Fruit fly (Drosophila melanogaster): ENCODE data around the gene CG4461.

The CG4461 gene

DNA sequence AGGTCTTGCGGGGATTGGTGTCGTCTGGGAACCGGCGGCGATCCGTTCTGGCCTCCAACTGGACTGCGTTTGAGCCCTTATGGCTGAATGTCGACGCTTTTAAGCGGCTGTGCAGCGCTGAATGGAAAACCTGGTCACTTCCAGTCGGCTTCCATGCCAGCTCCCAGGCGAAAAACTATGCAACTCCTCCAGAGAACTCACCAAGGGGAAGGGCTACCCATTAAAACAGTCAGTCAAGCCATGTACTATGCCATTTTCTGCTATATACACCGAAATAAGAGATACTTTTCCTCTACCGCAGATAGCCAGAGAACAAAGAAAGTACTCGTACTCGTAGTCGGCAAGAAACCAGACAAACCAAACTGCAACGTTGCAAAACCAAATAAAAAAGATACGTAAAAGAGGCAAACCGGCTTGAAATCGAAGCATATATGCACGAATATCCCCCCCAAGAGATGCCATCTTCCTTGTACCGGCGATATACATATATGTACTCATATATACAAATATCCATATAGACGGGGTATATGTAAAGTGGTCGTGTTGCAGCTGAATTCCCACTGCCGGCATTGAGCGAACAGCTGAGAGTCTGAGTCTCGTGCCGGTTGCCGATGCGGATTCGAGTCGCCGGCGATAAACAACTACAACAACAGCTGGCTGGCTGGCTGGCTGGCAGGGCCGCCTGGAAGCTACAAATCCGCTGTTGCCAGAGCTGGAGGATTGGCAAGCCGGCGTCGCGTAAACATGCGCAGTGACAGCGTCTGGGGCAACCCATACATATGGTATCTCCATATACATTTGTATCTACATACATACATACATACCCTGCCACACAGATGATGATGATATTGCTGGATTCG is 4.5 kb downstream of the CG4461 start, which contains the start of gene Hsp67Ba:
TSS of gene Hsp67Ba (minus strand) at position 51 of the 860 bp plus-strand sequence.
- peak; percentile 80 for TF ChIP-seq CG13204 (GFP tag; optimal IDR thresholded peaks at IDR 0.05)
- TF ChIP-seq CG12605 (GFP tag; IDR thresholded peaks at IDR 0.05) = 0 out of 2 replicates have a peak, but pooled peaks have one; percentile 39
- no peak for TF ChIP-seq D1 (tag; optimal IDR thresholded peaks at IDR 0.05)
- TF ChIP-seq CG4496 (GFP tag; IDR thresholded peaks at IDR 0.05) = 0 out of 3 replicates have a peak, but pooled peaks have one; percentile 41
- TF ChIP-seq Pif1B (GFP tag; optimal IDR thresholded peaks at IDR 0.05) = peak; percentile 11

DNA sequence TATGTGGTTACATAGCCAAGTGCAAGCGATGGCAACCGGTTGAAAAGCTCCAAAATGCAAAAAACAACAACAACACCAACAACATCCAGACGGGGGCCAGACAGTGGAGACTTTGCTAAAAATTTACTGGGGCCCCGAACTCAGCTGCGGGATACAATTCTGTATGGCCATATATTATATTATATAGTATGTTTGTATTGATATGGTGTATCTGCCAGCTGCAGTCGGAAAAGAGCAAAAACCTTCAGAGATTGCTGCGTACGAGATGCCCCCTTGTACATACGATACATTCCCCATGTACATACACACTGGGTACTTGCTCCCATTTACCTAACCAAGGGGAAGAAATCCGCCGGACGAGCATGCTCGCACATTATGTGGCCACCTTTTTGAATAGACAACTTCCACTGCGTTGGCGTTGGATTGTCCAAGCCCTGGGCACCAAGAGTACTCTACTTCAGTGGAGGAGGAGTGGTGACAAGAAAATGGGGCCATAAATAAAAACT is 5.2 kb downstream of the CG4461 start:
- TF ChIP-seq CG10348 (GFP tag; IDR thresholded peaks at IDR 0.05) (no peak), CG15710 (tag; optimal IDR thresholded peaks at IDR 0.05) (no peak), CG12605 (GFP tag; IDR thresholded peaks at IDR 0.05) (no peak), CG9948 (tag; optimal IDR thresholded peaks at IDR 0.05) (no peak), CG14655 (GFP tag; optimal IDR thresholded peaks at IDR 0.05) (no peak), Snoo (tag; optimal IDR thresholded peaks at IDR 0.05) (peak; percentile 76), EcR (GFP tag; optimal IDR thresholded peaks at IDR 0.05) (peak; percentile 88)

DNA sequence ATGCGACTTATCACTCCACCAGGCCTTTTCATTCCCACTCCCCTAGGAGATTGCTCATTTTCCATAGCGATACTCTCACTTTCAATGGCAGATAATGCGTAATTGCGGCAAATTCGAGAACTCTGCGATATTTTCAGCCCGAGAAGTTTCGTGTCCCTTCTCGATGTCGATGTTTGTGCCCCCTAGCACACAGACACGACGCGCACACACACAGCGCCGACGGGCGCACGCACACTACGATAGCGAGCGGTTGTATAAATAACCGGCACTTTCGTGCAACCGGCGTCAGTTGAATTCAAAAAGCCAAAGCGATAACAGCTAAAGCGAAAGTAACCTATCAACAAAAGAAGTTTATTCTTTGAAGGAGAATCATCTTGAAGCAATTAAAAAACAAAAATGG is 6.4 kb downstream of the CG4461 start, which contains the start of gene Hsp23:
TSS of gene Hsp23 (plus strand) at position 281 of the 400 bp plus-strand sequence.
- TF ChIP-seq Pif1B (GFP tag; optimal IDR thresholded peaks at IDR 0.05) (peak; percentile 35), rn (GFP tag; IDR thresholded peaks at IDR 0.05) (no peak), fd96Ca (GFP tag; IDR thresholded peaks at IDR 0.05) (0 out of 3 replicates have a peak, but pooled peaks have one; percentile 34), gl (tag; optimal IDR thresholded peaks at IDR 0.05) (peak; percentile 16), CG17806 (tag; optimal IDR thresholded peaks at IDR 0.05) (no peak), CG10348 (GFP tag; IDR thresholded peaks at IDR 0.05) (no peak), CG12605 (GFP tag; IDR thresholded peaks at IDR 0.05) (peak; percentile 59), D1 (tag; optimal IDR thresholded peaks at IDR 0.05) (no peak), Ets98B (GFP tag; IDR thresholded peaks at IDR 0.05) (0 out of 2 replicates have a peak, but pooled peaks have one; percentile 39), CG8159 (tag; optimal IDR thresholded peaks at IDR 0.05) (no peak), CG32121 (GFP tag; IDR thresholded peaks at IDR 0.05) (peak; percentile 56; the same call in 1 of the 2 replicates), EcR (GFP tag; optimal IDR thresholded peaks at IDR 0.05) (peak; percentile 80), Pif1A (GFP tag; optimal IDR thresholded peaks at IDR 0.05) (no peak), CG13204 (GFP tag; optimal IDR thresholded peaks at IDR 0.05) (peak; percentile 19), CG34367 (tag; optimal IDR thresholded peaks at IDR 0.05) (peak; percentile 9), Snoo (tag; optimal IDR thresholded peaks at IDR 0.05) (peak; percentile 51), CG9948 (tag; optimal IDR thresholded peaks at IDR 0.05) (no peak), CG14655 (GFP tag; optimal IDR thresholded peaks at IDR 0.05) (peak; percentile 24), CG8301 (tag; optimal IDR thresholded peaks at IDR 0.05) (peak; percentile 5), CG4496 (GFP tag; IDR thresholded peaks at IDR 0.05) (peak; percentile 53; the same call in 1 of the 3 replicates), CG15710 (tag; optimal IDR thresholded peaks at IDR 0.05) (peak; percentile 6)

DNA sequence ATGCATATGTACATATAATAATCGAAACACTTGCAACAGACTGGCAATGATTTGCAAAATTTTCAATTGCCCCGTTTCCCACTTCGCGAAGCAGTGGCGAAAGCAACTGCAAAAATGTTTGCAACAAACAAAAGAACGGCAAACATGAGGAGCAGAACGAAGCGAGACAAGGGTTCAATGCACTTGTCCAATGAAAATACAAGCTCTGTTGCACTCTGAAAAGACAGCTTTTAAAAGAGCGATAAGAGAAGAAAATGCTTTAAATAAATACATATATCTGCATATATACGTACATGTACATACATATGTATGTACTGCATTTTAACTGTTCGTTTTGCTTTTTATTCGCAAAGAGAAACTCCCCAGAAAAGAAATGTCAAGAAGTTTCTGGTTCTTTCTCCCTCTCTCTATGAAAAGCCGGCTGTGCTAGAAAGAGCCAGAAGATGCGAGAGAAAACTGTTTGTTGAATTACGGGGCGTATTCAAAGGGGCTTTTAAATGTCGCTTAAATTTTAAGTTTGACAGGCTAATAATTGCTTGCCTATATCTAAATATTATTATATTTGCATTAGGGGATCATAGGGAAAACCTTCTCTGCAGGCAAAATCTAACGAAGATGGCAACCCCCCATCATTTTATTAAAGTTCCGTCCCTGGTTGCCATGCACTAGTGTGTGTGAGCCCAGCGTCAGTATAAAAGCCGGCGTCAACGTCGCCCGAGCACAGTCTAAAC is 8.3 kb downstream of the CG4461 start, which contains the start of gene Hsp27:
TSS of gene Hsp27 (plus strand) at position 719 of the 731 bp plus-strand sequence.
- TF ChIP-seq CG34367 (tag; optimal IDR thresholded peaks at IDR 0.05) (peak; percentile 99), CG17806 (tag; optimal IDR thresholded peaks at IDR 0.05) (peak; percentile 100), EcR (GFP tag; optimal IDR thresholded peaks at IDR 0.05) (peak; percentile 96), fd96Ca (GFP tag; IDR thresholded peaks at IDR 0.05) (peak; percentile 100), CG15710 (tag; optimal IDR thresholded peaks at IDR 0.05) (peak; percentile 100), CG10348 (GFP tag; IDR thresholded peaks at IDR 0.05) (peak; percentile 99), CG9948 (tag; optimal IDR thresholded peaks at IDR 0.05) (peak; percentile 100), Pif1B (GFP tag; optimal IDR thresholded peaks at IDR 0.05) (peak; percentile 100), CG32121 (GFP tag; IDR thresholded peaks at IDR 0.05) (peak; percentile 100), gl (tag; optimal IDR thresholded peaks at IDR 0.05) (peak; percentile 99), rn (GFP tag; IDR thresholded peaks at IDR 0.05) (peak; percentile 99), Pif1A (GFP tag; optimal IDR thresholded peaks at IDR 0.05) (peak; percentile 100), CG13204 (GFP tag; optimal IDR thresholded peaks at IDR 0.05) (peak; percentile 98), D1 (tag; optimal IDR thresholded peaks at IDR 0.05) (peak; percentile 100), CG8301 (tag; optimal IDR thresholded peaks at IDR 0.05) (peak; percentile 100), Snoo (tag; optimal IDR thresholded peaks at IDR 0.05) (peak; percentile 100), CG4496 (GFP tag; IDR thresholded peaks at IDR 0.05) (peak; percentile 100), Ets98B (GFP tag; IDR thresholded peaks at IDR 0.05) (peak; percentile 100), CG14655 (GFP tag; optimal IDR thresholded peaks at IDR 0.05) (peak; percentile 100), CG12605 (GFP tag; IDR thresholded peaks at IDR 0.05) (peak; percentile 100), CG8159 (tag; optimal IDR thresholded peaks at IDR 0.05) (peak; percentile 100)

DNA sequence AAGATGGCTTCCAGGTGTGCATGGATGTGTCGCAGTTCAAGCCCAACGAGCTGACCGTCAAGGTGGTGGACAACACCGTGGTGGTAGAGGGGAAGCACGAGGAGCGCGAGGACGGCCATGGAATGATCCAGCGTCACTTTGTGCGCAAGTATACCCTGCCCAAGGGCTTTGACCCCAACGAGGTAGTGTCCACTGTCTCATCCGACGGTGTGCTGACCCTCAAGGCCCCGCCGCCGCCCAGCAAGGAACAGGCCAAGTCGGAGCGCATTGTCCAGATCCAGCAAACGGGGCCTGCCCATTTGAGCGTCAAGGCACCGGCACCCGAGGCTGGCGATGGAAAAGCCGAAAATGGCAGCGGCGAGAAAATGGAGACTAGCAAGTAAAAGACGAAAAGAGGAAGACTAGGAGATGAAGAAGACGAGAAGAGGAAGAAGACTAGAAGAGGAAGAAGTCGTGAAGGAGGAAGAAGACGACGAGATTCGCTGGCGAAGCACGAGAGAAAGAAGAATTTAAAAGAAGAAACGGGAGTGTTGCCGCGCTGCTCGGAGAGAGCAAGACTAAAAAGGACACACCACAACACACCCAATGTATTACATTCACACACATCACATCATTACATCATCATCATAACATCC is 9.3 kb downstream of the CG4461 start:
- peak; percentile 76 for TF ChIP-seq EcR (GFP tag; optimal IDR thresholded peaks at IDR 0.05)
- TF ChIP-seq rn (GFP tag; IDR thresholded peaks at IDR 0.05) = no peak
- TF ChIP-seq CG9948 (tag; optimal IDR thresholded peaks at IDR 0.05) = no peak
- no peak for TF ChIP-seq CG4496 (GFP tag; IDR thresholded peaks at IDR 0.05)
